Fruit fly (Drosophila melanogaster) whole organism, prepupa: ENCODE measurements around the gene Arp1.
A peak's percentile ranks its signal among the peaks of the same experiment; 100 is the strongest.

ENCODE experiments used
- Blimp-1 ChIP-seq: fragments of 200-800 bp; sonication (Bioruptor generic); optimal IDR thresholded peaks from 3 replicates; lab custom pipeline; 2017; ENCODE audit warnings: missing biosample characterization, missing genetic modification characterization, mild to moderate bottlenecking, moderate library complexity, missing genetic modification reagents
- CG10631 ChIP-seq: fragments of 200-800 bp; sonication (Bioruptor generic); optimal IDR thresholded peaks from 2 replicates; lab custom pipeline; 2016; ENCODE audit warnings: missing biosample characterization, missing genetic modification characterization
- CG11762 ChIP-seq: fragments of 200-800 bp; sonication (Bioruptor generic); optimal IDR thresholded peaks from 3 replicates; lab custom pipeline; 2016; ENCODE audit warnings: missing biosample characterization, missing genetic modification characterization; ENCODE audit not compliant: insufficient read depth
- CG15336 ChIP-seq: fragments of 200-800 bp; sonication (Bioruptor generic); IDR thresholded peaks from 2 replicates; pipeline ENCODE4 v1.3.6; 2022; ENCODE audit warnings: missing biosample characterization, missing genetic modification characterization
- CG1621 ChIP-seq: fragments of 200-800 bp; sonication (Bioruptor generic); optimal IDR thresholded peaks from 3 replicates; lab custom pipeline; 2018; ENCODE audit warnings: missing biosample characterization, mild to moderate bottlenecking, missing genetic modification characterization
- CG16779 ChIP-seq: fragments of 200-800 bp; sonication (Bioruptor generic); optimal IDR thresholded peaks from 3 replicates; lab custom pipeline; 2017; ENCODE audit warnings: missing biosample characterization, mild to moderate bottlenecking, missing genetic modification characterization
- CG3032 ChIP-seq: fragments of 200-800 bp; optimal IDR thresholded peaks from 2 replicates; lab custom pipeline; 2019; ENCODE audit warnings: missing biosample characterization, mild to moderate bottlenecking, missing genetic modification characterization, moderate library complexity
- CG32006 ChIP-seq: fragments of 200-800 bp; sonication (Bioruptor generic); optimal IDR thresholded peaks from 3 replicates; lab custom pipeline; 2017; ENCODE audit warnings: missing biosample characterization, mild to moderate bottlenecking, missing genetic modification characterization
- CG34406 ChIP-seq: fragments of 200-800 bp; sonication (Bioruptor generic); optimal IDR thresholded peaks from 3 replicates; lab custom pipeline; 2016; ENCODE audit warnings: missing biosample characterization, missing genetic modification characterization
- CG3919 ChIP-seq: fragments of 200-800 bp; sonication (Bioruptor generic); optimal IDR thresholded peaks from 3 replicates; lab custom pipeline; 2016; ENCODE audit warnings: missing biosample characterization, missing genetic modification characterization
- CG4318 ChIP-seq: fragments of 200-800 bp; sonication (Bioruptor generic); optimal IDR thresholded peaks from 3 replicates; lab custom pipeline; 2017; ENCODE audit warnings: missing biosample characterization, mild to moderate bottlenecking, missing genetic modification characterization
- CG6276 ChIP-seq: fragments of 200-800 bp; sonication (Bioruptor generic); optimal IDR thresholded peaks from 2 replicates; lab custom pipeline; 2017; ENCODE audit warnings: missing biosample characterization, mild to moderate bottlenecking, missing genetic modification characterization
- CG6792 ChIP-seq: fragments of 200-800 bp; sonication (Bioruptor generic); optimal IDR thresholded peaks from 3 replicates; lab custom pipeline; 2016; ENCODE audit warnings: missing biosample characterization, missing genetic modification characterization
- CG6808 ChIP-seq: fragments of 200-800 bp; sonication (Bioruptor generic); optimal IDR thresholded peaks from 3 replicates; lab custom pipeline; 2017; ENCODE audit warnings: missing biosample characterization, missing genetic modification characterization, mild to moderate bottlenecking, moderate library complexity, missing genetic modification reagents
- CG6854 ChIP-seq: fragments of 200-800 bp; sonication (Bioruptor generic); optimal IDR thresholded peaks from 2 replicates; lab custom pipeline; 2017; ENCODE audit warnings: missing biosample characterization, mild to moderate bottlenecking, missing genetic modification characterization
- CG7368 ChIP-seq: fragments of 200-800 bp; sonication (Bioruptor generic); optimal IDR thresholded peaks from 3 replicates; lab custom pipeline; 2016; ENCODE audit warnings: missing biosample characterization, missing genetic modification characterization
- CG8119 ChIP-seq: fragments of 200-800 bp; sonication (Bioruptor generic); IDR thresholded peaks from 3 replicates; pipeline ENCODE4 v1.3.6; 2022; ENCODE audit warnings: missing biosample characterization, missing genetic modification characterization
- CG8319 ChIP-seq: fragments of 200-800 bp; sonication (Bioruptor generic); optimal IDR thresholded peaks from 3 replicates; lab custom pipeline; 2016; ENCODE audit warnings: missing biosample characterization, missing genetic modification characterization
- CG8632 ChIP-seq: fragments of 200-800 bp; sonication (Bioruptor generic); optimal IDR thresholded peaks from 3 replicates; lab custom pipeline; 2016; ENCODE audit warnings: missing biosample characterization, missing genetic modification characterization
- CG9139 ChIP-seq: fragments of 200-800 bp; sonication (Bioruptor generic); optimal IDR thresholded peaks from 3 replicates; lab custom pipeline; 2017; ENCODE audit warnings: missing biosample characterization, mild to moderate bottlenecking, missing genetic modification characterization
- Eip75B ChIP-seq: fragments of 200-800 bp; sonication (Bioruptor generic); optimal IDR thresholded peaks from 3 replicates; lab custom pipeline; 2016; ENCODE audit warnings: missing biosample characterization, missing genetic modification characterization
- Eip78C ChIP-seq: fragments of 200-800 bp; sonication (Bioruptor generic); peaks from one replicate; lab custom pipeline; 2016; ENCODE audit warnings: missing biosample characterization, missing genetic modification characterization
- Eip93F ChIP-seq: fragments of 200-800 bp; sonication (Bioruptor generic); optimal IDR thresholded peaks from 2 replicates; lab custom pipeline; 2016; ENCODE audit warnings: missing biosample characterization, mild to moderate bottlenecking, missing genetic modification characterization
- Ets21C ChIP-seq: fragments of 200-800 bp; sonication (Bioruptor generic); optimal IDR thresholded peaks from 3 replicates; lab custom pipeline; 2016; ENCODE audit warnings: missing biosample characterization, missing genetic modification characterization
- Hr38 ChIP-seq: sonication (Bioruptor generic); optimal IDR thresholded peaks from 2 replicates; lab custom pipeline; 2016; ENCODE audit warnings: missing biosample characterization, missing genetic modification characterization
- Hr39 ChIP-seq: fragments of 200-800 bp; sonication (Bioruptor generic); optimal IDR thresholded peaks from 2 replicates; lab custom pipeline; 2016; ENCODE audit warnings: missing biosample characterization, missing genetic modification characterization
- Hr4 ChIP-seq: fragments of 200-800 bp; sonication (Bioruptor generic); optimal IDR thresholded peaks from 3 replicates; lab custom pipeline; 2016; ENCODE audit warnings: missing biosample characterization, missing genetic modification characterization
- Lpt ChIP-seq: fragments of 200-800 bp; sonication (Bioruptor generic); optimal IDR thresholded peaks from 3 replicates; lab custom pipeline; 2016; ENCODE audit warnings: missing biosample characterization, missing genetic modification characterization
- Met ChIP-seq: fragments of 200-800 bp; sonication (Bioruptor generic); optimal IDR thresholded peaks from 3 replicates; lab custom pipeline; 2016; ENCODE audit warnings: missing biosample characterization, missing genetic modification characterization
- OdsH ChIP-seq: fragments of 200-800 bp; sonication (Bioruptor generic); optimal IDR thresholded peaks from 3 replicates; lab custom pipeline; 2016; ENCODE audit warnings: missing biosample characterization, missing genetic modification characterization
- Smox ChIP-seq: fragments of 200-800 bp; sonication (Bioruptor generic); optimal IDR thresholded peaks from 3 replicates; lab custom pipeline; 2016; ENCODE audit warnings: missing biosample characterization, missing genetic modification characterization
- Sox102F ChIP-seq: fragments of 200-800 bp; sonication (Bioruptor generic); optimal IDR thresholded peaks from 2 replicates; lab custom pipeline; 2016; ENCODE audit warnings: missing biosample characterization, mild to moderate bottlenecking, missing genetic modification characterization
- Sox14 ChIP-seq: fragments of 200-800 bp; sonication (Bioruptor generic); optimal IDR thresholded peaks from 3 replicates; lab custom pipeline; 2016; ENCODE audit warnings: missing biosample characterization, missing genetic modification characterization
- achi ChIP-seq: fragments of 200-800 bp; sonication (Bioruptor generic); optimal IDR thresholded peaks from 3 replicates; lab custom pipeline; 2016; ENCODE audit warnings: missing biosample characterization, missing genetic modification characterization
- acj6 ChIP-seq: fragments of 200-800 bp; sonication (Bioruptor generic); optimal IDR thresholded peaks from 3 replicates; lab custom pipeline; 2016; ENCODE audit warnings: missing biosample characterization, missing genetic modification characterization
- cyc ChIP-seq: fragments of 200-800 bp; sonication (Bioruptor generic); optimal IDR thresholded peaks from 3 replicates; lab custom pipeline; 2016; ENCODE audit warnings: missing biosample characterization, missing genetic modification characterization
- dac ChIP-seq: fragments of 200-800 bp; sonication (Bioruptor generic); optimal IDR thresholded peaks from 2 replicates; lab custom pipeline; 2017; ENCODE audit warnings: missing biosample characterization, mild to moderate bottlenecking, missing genetic modification characterization
- dsx ChIP-seq: fragments of 200-800 bp; optimal IDR thresholded peaks from 3 replicates; lab custom pipeline; 2019; ENCODE audit warnings: missing biosample characterization, mild to moderate bottlenecking, missing genetic modification characterization, moderate library complexity; ENCODE audit not compliant: poor library complexity, severe bottlenecking
- eg ChIP-seq: fragments of 200-800 bp; sonication (Bioruptor generic); IDR thresholded peaks from 3 replicates; pipeline ENCODE4 v1.3.6; 2022; ENCODE audit warnings: missing biosample characterization, missing genetic modification characterization
- esn ChIP-seq: fragments of 200-800 bp; sonication (Bioruptor generic); optimal IDR thresholded peaks from 2 replicates; lab custom pipeline; 2016; ENCODE audit warnings: missing biosample characterization, mild to moderate bottlenecking, missing genetic modification characterization, moderate library complexity
- fd59A ChIP-seq: fragments of 200-800 bp; sonication (Bioruptor generic); optimal IDR thresholded peaks from 2 replicates; lab custom pipeline; 2017; ENCODE audit warnings: missing biosample characterization, mild to moderate bottlenecking, missing genetic modification characterization, missing genetic modification reagents
- fkh ChIP-seq: fragments of 200-800 bp; sonication (Bioruptor generic); optimal IDR thresholded peaks from 3 replicates; lab custom pipeline; 2017; ENCODE audit warnings: missing biosample characterization, mild to moderate bottlenecking, missing genetic modification characterization, moderate library complexity
- lz ChIP-seq: fragments of 200-800 bp; sonication (Bioruptor generic); optimal IDR thresholded peaks from 3 replicates; lab custom pipeline; 2016; ENCODE audit warnings: missing biosample characterization, missing genetic modification characterization
- net ChIP-seq: fragments of 200-800 bp; sonication (Bioruptor generic); optimal IDR thresholded peaks from 3 replicates; lab custom pipeline; 2016; ENCODE audit warnings: missing biosample characterization, missing genetic modification characterization
- pdm3 ChIP-seq: fragments of 200-800 bp; sonication (Bioruptor generic); optimal IDR thresholded peaks from 3 replicates; lab custom pipeline; 2016; ENCODE audit warnings: missing biosample characterization, missing genetic modification characterization
- salr ChIP-seq, 2 experiments: fragments of 200-800 bp; sonication (Bioruptor generic); optimal IDR thresholded peaks; 3 replicates each; lab custom pipeline; 2016 to 2018; ENCODE audit warnings: missing biosample characterization in 2 of 2, missing genetic modification characterization in 2 of 2, mild to moderate bottlenecking in 1 of 2
- spab ChIP-seq: fragments of 200-800 bp; sonication (Bioruptor generic); optimal IDR thresholded peaks from 2 replicates; lab custom pipeline; 2017; ENCODE audit warnings: missing biosample characterization, mild to moderate bottlenecking, missing genetic modification characterization, missing genetic modification reagents
- ss ChIP-seq, 2 experiments: fragments of 200-800 bp; sonication (Bioruptor generic); optimal IDR thresholded peaks; 2 replicates in 1 of 2; 3 replicates in 1 of 2; lab custom pipeline; 2017 to 2018; ENCODE audit warnings: mild to moderate bottlenecking in 2 of 2, missing biosample characterization in 2 of 2, missing genetic modification characterization in 2 of 2, moderate library complexity in 1 of 2
- svp ChIP-seq: fragments of 200-800 bp; sonication (Bioruptor generic); peaks from one replicate; lab custom pipeline; 2016; ENCODE audit warnings: missing biosample characterization, missing genetic modification characterization
- topi ChIP-seq: fragments of 200-800 bp; sonication (Bioruptor generic); optimal IDR thresholded peaks from 3 replicates; lab custom pipeline; 2016; ENCODE audit warnings: missing biosample characterization, missing genetic modification characterization
- vri ChIP-seq: fragments of 200-800 bp; sonication (Bioruptor generic); optimal IDR thresholded peaks from 3 replicates; lab custom pipeline; 2016; ENCODE audit warnings: missing biosample characterization, mild to moderate bottlenecking, missing genetic modification characterization

Gene Arp1

dm6 chr3R:12653511-12654252 is 37.9 kb upstream of the Arp1 start:
- no peak for TF ChIP-seq CG3919 (GFP tag; lab: Kevin White, UChicago)
- no peak for TF ChIP-seq CG6808 (GFP tag; lab: Kevin White, UChicago)
- no peak for TF ChIP-seq CG8319 (GFP tag; lab: Kevin White, UChicago)
- peak; percentile 51 for TF ChIP-seq Eip78C (GFP tag; lab: Kevin White, UChicago)
- TF ChIP-seq fd59A (GFP tag; lab: Kevin White, UChicago) = no peak
- peak; percentile 79 for TF ChIP-seq CG32006
- TF ChIP-seq esn (GFP tag; lab: Kevin White, UChicago) = no peak
- TF ChIP-seq Sox102F (GFP tag; lab: Kevin White, UChicago) = no peak
- TF ChIP-seq fkh (GFP tag; lab: Kevin White, UChicago) = peak; percentile 56
- no peak for TF ChIP-seq Ets21C
- TF ChIP-seq svp = peak; percentile 58
- TF ChIP-seq CG16779 (tag; lab: Kevin White, UChicago) = no peak
- TF ChIP-seq CG10631 (GFP tag; lab: Kevin White, UChicago) = no peak
- peak; percentile 83 for TF ChIP-seq eg
- no peak for TF ChIP-seq Blimp-1 (GFP tag; lab: Kevin White, UChicago)
- peak; percentile 34 for TF ChIP-seq CG4318 (GFP tag; lab: Kevin White, UChicago)
- no peak for TF ChIP-seq CG1621 (tag; lab: Kevin White, UChicago)
- no peak for TF ChIP-seq CG6854
- peak; percentile 51 for TF ChIP-seq dac (GFP tag; lab: Kevin White, UChicago)
- no peak for TF ChIP-seq CG3032
- peak; percentile 45 for TF ChIP-seq net
- no peak for TF ChIP-seq CG8632 (GFP tag; lab: Kevin White, UChicago)
- no peak for TF ChIP-seq Met (GFP tag; lab: Kevin White, UChicago)
- TF ChIP-seq CG6792 = no peak
- TF ChIP-seq spab = no peak
- no peak for TF ChIP-seq ss (GFP tag; optimal IDR thresholded peaks at IDR 0.05; lab: Kevin White, UChicago)
- TF ChIP-seq lz = no peak
- no peak for TF ChIP-seq Hr38 (GFP tag; lab: Kevin White, UChicago)
- no peak for TF ChIP-seq cyc (GFP tag; lab: Kevin White, UChicago)
- TF ChIP-seq OdsH (GFP tag; lab: Kevin White, UChicago) = peak; percentile 27
- no peak for TF ChIP-seq CG11762 (GFP tag; lab: Kevin White, UChicago)
- TF ChIP-seq Eip75B = no peak
- no peak for TF ChIP-seq Eip93F
- peak; percentile 82 for TF ChIP-seq CG15336
- TF ChIP-seq Lpt = peak; percentile 48
- no peak for TF ChIP-seq salr (GFP tag; optimal IDR thresholded peaks at IDR 0.05; lab: Kevin White, UChicago)
- TF ChIP-seq Hr4 (GFP tag; lab: Kevin White, UChicago) = peak; percentile 83
- TF ChIP-seq pdm3 (GFP tag; lab: Kevin White, UChicago) = no peak
- TF ChIP-seq CG34406 (GFP tag; lab: Kevin White, UChicago) = no peak
- no peak for TF ChIP-seq topi (GFP tag; lab: Kevin White, UChicago)
- peak; percentile 50 for TF ChIP-seq vri (GFP tag; lab: Kevin White, UChicago)
- peak; percentile 64 for TF ChIP-seq CG6276
- TF ChIP-seq achi (GFP tag; lab: Kevin White, UChicago) = peak; percentile 26
- no peak for TF ChIP-seq Smox
- no peak for TF ChIP-seq dsx (GFP tag; lab: Kevin White, UChicago)
- no peak for TF ChIP-seq Hr39 (GFP tag; lab: Kevin White, UChicago)
- no peak for TF ChIP-seq Sox14 (GFP tag; lab: Kevin White, UChicago)
- no peak for TF ChIP-seq CG9139 (GFP tag; lab: Kevin White, UChicago)
- TF ChIP-seq acj6 (GFP tag; lab: Kevin White, UChicago) = no peak
- peak; percentile 88 for TF ChIP-seq CG8119 (GFP tag; lab: Robert Waterston, UW)
- no peak for TF ChIP-seq CG7368
